Fruit fly (Drosophila melanogaster): Measurements from ENCODE around the gene CG13887.
A peak's percentile ranks its signal among the peaks of the same experiment; 100 is the strongest.

The CG13887 gene

DNA sequence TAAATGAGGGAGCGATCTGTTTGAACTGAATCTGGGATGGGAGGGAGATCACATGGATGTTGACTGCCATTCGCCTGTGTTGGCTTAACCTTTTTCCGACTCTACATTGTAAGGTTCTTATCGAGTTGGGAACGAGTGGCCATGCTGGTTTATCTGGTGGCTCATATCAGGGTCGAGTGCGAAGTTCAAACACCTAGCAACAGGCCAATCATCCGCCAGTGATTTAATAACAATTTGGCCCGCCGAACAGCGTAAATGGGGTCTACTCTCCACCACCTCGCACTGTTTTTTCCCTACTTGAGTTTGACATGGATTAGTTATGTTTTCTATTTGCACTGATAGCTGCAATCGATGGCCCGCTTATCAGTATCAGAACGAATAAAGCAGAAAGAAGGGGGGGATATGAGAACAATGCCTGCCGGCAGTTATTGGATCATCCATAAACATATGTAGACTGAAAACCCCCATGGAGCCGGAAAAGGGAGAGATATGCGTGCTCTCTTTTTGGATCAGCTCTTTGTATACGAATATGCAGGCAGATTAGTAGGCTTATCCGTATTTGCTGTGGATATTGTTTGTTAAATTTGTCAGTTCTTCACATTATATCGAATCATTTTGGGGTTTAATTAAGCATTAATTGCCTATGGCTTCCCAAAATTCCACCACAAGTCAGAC is 49.9 kb downstream of the CG13887 start:
- TF ChIP-seq tna (GFP tag; IDR thresholded peaks at IDR 0.05; ENCODE audit: partially characterized antibody) (no peak), CG18262 (tag; optimal IDR thresholded peaks at IDR 0.05) (peak; percentile 11), CG16779 (GFP tag; IDR thresholded peaks at IDR 0.05) (no peak), CG12071 (GFP tag; optimal IDR thresholded peaks at IDR 0.05) (peak; percentile 10), CG4617 (GFP tag; optimal IDR thresholded peaks at IDR 0.05; ENCODE audit: borderline replicate concordance) (no peak), Med (GFP tag) (peak; percentile 54), CG9727 (GFP tag; optimal IDR thresholded peaks at IDR 0.05) (peak; percentile 34), sug (tag; optimal IDR thresholded peaks at IDR 0.05) (peak; percentile 84), CG1792 (GFP tag; optimal IDR thresholded peaks at IDR 0.05) (no peak), CG18599 (GFP tag; optimal IDR thresholded peaks at IDR 0.05) (peak; percentile 32), Usf (GFP tag; optimal IDR thresholded peaks at IDR 0.05) (no peak), Sry-β (GFP tag; optimal IDR thresholded peaks at IDR 0.05) (no peak), CG2678 (tag; optimal IDR thresholded peaks at IDR 0.05) (peak; percentile 14), crol (GFP tag; IDR thresholded peaks at IDR 0.05) (0 out of 2 replicates have a peak, but pooled peaks have one; percentile 15), CG34376 (GFP tag; optimal IDR thresholded peaks at IDR 0.05) (peak; percentile 81), mirr (GFP tag; optimal IDR thresholded peaks at IDR 0.05) (peak; percentile 65), tap (tag; optimal IDR thresholded peaks at IDR 0.05) (peak; percentile 25), Lhr (GFP tag; optimal IDR thresholded peaks at IDR 0.05) (no peak), nerfin-1 (tag; optimal IDR thresholded peaks at IDR 0.05) (peak; percentile 26), CG9932 (GFP tag; IDR thresholded peaks at IDR 0.05) (no peak), Mrtf (GFP tag; IDR thresholded peaks at IDR 0.05) (no peak), p53 (GFP tag; optimal IDR thresholded peaks at IDR 0.05) (no peak), sob (GFP tag; IDR thresholded peaks at IDR 0.05) (no peak), toy (GFP tag; IDR thresholded peaks at IDR 0.05) (no peak), yki (optimal IDR thresholded peaks at IDR 0.05) (no peak), Hmr (GFP tag; optimal IDR thresholded peaks at IDR 0.05) (peak; percentile 29), grn (GFP tag; optimal IDR thresholded peaks at IDR 0.05) (peak; percentile 85), CG10543 (GFP tag; optimal IDR thresholded peaks at IDR 0.05) (peak; percentile 39), CG12769 (tag; optimal IDR thresholded peaks at IDR 0.05) (peak; percentile 16), sd (tag; optimal IDR thresholded peaks at IDR 0.05) (peak; percentile 31), Hr78 (GFP tag; optimal IDR thresholded peaks at IDR 0.05) (peak in 1 of 2 experiments; percentile 87), Xbp1 (GFP tag; optimal IDR thresholded peaks at IDR 0.05) (no peak), HLHmδ (GFP tag; optimal IDR thresholded peaks at IDR 0.05) (peak; percentile 21), HmgZ (tag; optimal IDR thresholded peaks at IDR 0.05) (no peak), gcm (GFP tag; optimal IDR thresholded peaks at IDR 0.05) (peak; percentile 71), pros (GFP tag; optimal IDR thresholded peaks at IDR 0.05) (peak; percentile 12), CG10959 (GFP tag; IDR thresholded peaks at IDR 0.05) (no peak), CG14441 (GFP tag; IDR thresholded peaks at IDR 0.05) (no peak), eyg (GFP tag; optimal IDR thresholded peaks at IDR 0.05) (no peak), CG32767 (GFP tag; IDR thresholded peaks at IDR 0.05) (no peak), salm (tag; optimal IDR thresholded peaks at IDR 0.05) (peak; percentile 34), CG31441 (GFP tag; IDR thresholded peaks at IDR 0.05) (no peak), ci (GFP tag; IDR thresholded peaks at IDR 0.05) (0 out of 3 replicates have a peak, but pooled peaks have one; percentile 17), CG17802 (tag; optimal IDR thresholded peaks at IDR 0.05) (no peak), CG1603 (tag; optimal IDR thresholded peaks at IDR 0.05) (no peak), sens-2 (GFP tag; IDR thresholded peaks at IDR 0.05) (no peak), vvl (GFP tag; IDR thresholded peaks at IDR 0.05) (0 out of 2 replicates have a peak, but pooled peaks have one; percentile 9), CG10147 (GFP tag; optimal IDR thresholded peaks at IDR 0.05) (no peak), lab (GFP tag; optimal IDR thresholded peaks at IDR 0.05) (peak; percentile 47)
